Worm (Caenorhabditis elegans) whole organism, L4 larva: ENCODE results near the gene srj-39.

Experiments
- F10B5.3 ChIP-seq: sonication (generic microtip); optimal IDR thresholded peaks from 2 replicates; lab custom pipeline; 2016; ENCODE audit warnings: mild to moderate bottlenecking, missing genetic modification characterization, missing compliant biosample characterization
- F26F4.8 ChIP-seq: fragments of 200-800 bp; sonication (Bioruptor generic); conservative IDR thresholded peaks from 2 replicates; pipeline ENCODE4 v1.3.6; 2022; ENCODE audit warnings: missing genetic modification characterization, missing compliant biosample characterization
- F37D6.2 ChIP-seq: sonication (generic microtip); optimal IDR thresholded peaks from 2 replicates; lab custom pipeline; 2016; ENCODE audit warnings: mild to moderate bottlenecking, missing genetic modification characterization, missing compliant biosample characterization
- F44E2.7 ChIP-seq: fragments of 200-800 bp; sonication (Bioruptor generic); IDR thresholded peaks from 2 replicates; pipeline ENCODE4 v2.1.2; 2022; ENCODE audit warnings: missing genetic modification characterization, missing compliant biosample characterization
- Y105C5A.15 ChIP-seq: fragments of 200-800 bp; sonication (Bioruptor generic); IDR thresholded peaks from 2 replicates; pipeline ENCODE4 v1.3.6; 2022; ENCODE audit warnings: missing genetic modification characterization, missing compliant biosample characterization
- Y75B8A.6 ChIP-seq: fragments of 200-800 bp; sonication (Bioruptor generic); IDR thresholded peaks from 2 replicates; pipeline ENCODE4 v1.3.6; 2022; ENCODE audit warnings: missing genetic modification reagents, missing genetic modification characterization, missing compliant biosample characterization
- aha-1 ChIP-seq: fragments of 150-350 bp; peaks from one replicate; lab custom pipeline; 2014; ENCODE audit warnings: missing biosample characterization, missing genetic modification characterization
- aly-2 ChIP-seq: sonication (generic microtip); optimal IDR thresholded peaks from 2 replicates; lab custom pipeline; 2018; ENCODE audit warnings: missing biosample characterization, missing genetic modification characterization
- ama-1 ChIP-seq: fragments of 150-350 bp; optimal IDR thresholded peaks from 2 replicates; lab custom pipeline; 2014; ENCODE audit warnings: inconsistent platforms, mixed read lengths
- arid-1 ChIP-seq: fragments of 200-800 bp; sonication (Bioruptor generic); conservative IDR thresholded peaks from 2 replicates; pipeline ENCODE4 v1.3.6; 2022; ENCODE audit warnings: missing genetic modification reagents, missing genetic modification characterization, missing compliant biosample characterization
- attf-4 ChIP-seq: sonication (generic microtip); optimal IDR thresholded peaks from 3 replicates; lab custom pipeline; 2017; ENCODE audit warnings: missing biosample characterization, missing genetic modification characterization
- ceh-32 ChIP-seq: sonication (generic microtip); optimal IDR thresholded peaks from 2 replicates; lab custom pipeline; 2016; ENCODE audit warnings: mild to moderate bottlenecking, missing genetic modification characterization, missing compliant biosample characterization; ENCODE audit not compliant: poor library complexity
- ceh-82 ChIP-seq: sonication (generic microtip); optimal IDR thresholded peaks from 2 replicates; lab custom pipeline; 2017; ENCODE audit warnings: missing biosample characterization, missing genetic modification characterization
- ces-1 ChIP-seq: fragments of 150-350 bp; sonication (generic microtip); optimal IDR thresholded peaks from 4 replicates; lab custom pipeline; 2014; ENCODE audit warnings: missing biosample characterization, missing genetic modification reagents, missing genetic modification characterization
- ctbp-1 ChIP-seq: fragments of 200-800 bp; sonication (Bioruptor generic); IDR thresholded peaks from 2 replicates; pipeline ENCODE4 v1.3.6; 2022; ENCODE audit warnings: missing genetic modification reagents, missing genetic modification characterization, missing compliant biosample characterization
- daf-19 ChIP-seq: fragments of 200-800 bp; sonication (Bioruptor generic); conservative IDR thresholded peaks from 2 replicates; pipeline ENCODE4 v1.3.6; 2022; ENCODE audit warnings: missing genetic modification characterization, missing compliant biosample characterization
- dmd-6 ChIP-seq: fragments of 200-800 bp; sonication (Bioruptor generic); IDR thresholded peaks from 2 replicates; pipeline ENCODE4 v1.3.6; 2022; ENCODE audit warnings: missing genetic modification reagents, missing genetic modification characterization, missing compliant biosample characterization
- dmd-9 ChIP-seq: fragments of 200-800 bp; sonication (Bioruptor generic); IDR thresholded peaks from 2 replicates; pipeline ENCODE4 v1.3.6; 2022; ENCODE audit warnings: missing genetic modification reagents, missing genetic modification characterization, missing compliant biosample characterization
- duxl-1 ChIP-seq: sonication (generic microtip); optimal IDR thresholded peaks from 2 replicates; lab custom pipeline; 2016; ENCODE audit warnings: mild to moderate bottlenecking, missing genetic modification characterization, moderate library complexity, missing compliant biosample characterization; ENCODE audit not compliant: poor library complexity
- dve-1 ChIP-seq: sonication (generic microtip); optimal IDR thresholded peaks from 2 replicates; lab custom pipeline; 2017; ENCODE audit warnings: antibody characterized with exemption, mild to moderate bottlenecking, missing genetic modification characterization, missing compliant biosample characterization; ENCODE audit not compliant: insufficient read depth
- gei-8 ChIP-seq: fragments of 200-800 bp; sonication (Bioruptor generic); optimal IDR thresholded peaks from 2 replicates; lab custom pipeline; 2018; ENCODE audit warnings: mild to moderate bottlenecking, missing genetic modification characterization, missing compliant biosample characterization
- hif-1 ChIP-seq, 2 experiments: sonication (generic microtip); optimal IDR thresholded peaks; 2 replicates each; lab custom pipeline; 2016 to 2017; ENCODE audit warnings: missing compliant biosample characterization in 2 of 2, missing genetic modification characterization in 2 of 2, missing genetic modification reagents in 2 of 2, missing genotype in 2 of 2, mild to moderate bottlenecking in 1 of 2
- jun-1 ChIP-seq: fragments of 150-350 bp; optimal IDR thresholded peaks from 2 replicates; lab custom pipeline; 2014; ENCODE audit warnings: missing biosample characterization, missing genetic modification reagents, missing genetic modification characterization
- lim-7 ChIP-seq: fragments of 200-800 bp; sonication (Bioruptor generic); IDR thresholded peaks from 2 replicates; pipeline ENCODE4 v1.3.6; 2022; ENCODE audit warnings: missing genetic modification characterization, missing compliant biosample characterization
- lin-13 ChIP-seq: fragments of 150-350 bp; optimal IDR thresholded peaks from 2 replicates; lab custom pipeline; 2014; ENCODE audit warnings: missing biosample characterization, missing genetic modification reagents, missing genetic modification characterization
- lin-15B ChIP-seq: fragments of 150-350 bp; sonication (generic microtip); optimal IDR thresholded peaks from 3 replicates; lab custom pipeline; 2014; ENCODE audit warnings: missing biosample characterization, missing genetic modification characterization
- lin-29 ChIP-seq: fragments of 200-800 bp; sonication (Bioruptor generic); IDR thresholded peaks from 2 replicates; pipeline ENCODE4 v1.3.6; 2022; ENCODE audit warnings: missing genetic modification reagents, missing genetic modification characterization, missing compliant biosample characterization
- mxl-3 ChIP-seq: fragments of 200-800 bp; sonication (Bioruptor generic); optimal IDR thresholded peaks from 2 replicates; lab custom pipeline; 2018; ENCODE audit warnings: mild to moderate bottlenecking, missing genetic modification characterization, missing compliant biosample characterization
- nhr-102 ChIP-seq: sonication (generic microtip); optimal IDR thresholded peaks from 2 replicates; lab custom pipeline; 2016; ENCODE audit warnings: mild to moderate bottlenecking, missing genetic modification characterization, moderate library complexity, missing compliant biosample characterization
- nhr-111 ChIP-seq: fragments of 200-800 bp; sonication (Bioruptor generic); optimal IDR thresholded peaks from 2 replicates; lab custom pipeline; 2018; ENCODE audit warnings: mild to moderate bottlenecking, missing genetic modification characterization, missing compliant biosample characterization
- nhr-41 ChIP-seq: fragments of 200-800 bp; sonication (Bioruptor generic); IDR thresholded peaks from 2 replicates; pipeline ENCODE4 v1.3.6; 2022; ENCODE audit warnings: missing genetic modification reagents, missing genetic modification characterization, missing compliant biosample characterization
- nhr-6 ChIP-seq: fragments of 150-350 bp; optimal IDR thresholded peaks from 2 replicates; lab custom pipeline; 2014; ENCODE audit warnings: missing biosample characterization, missing genetic modification characterization
- nhr-77 ChIP-seq: fragments of 150-350 bp; optimal IDR thresholded peaks from 2 replicates; lab custom pipeline; 2014; ENCODE audit warnings: missing biosample characterization, missing genetic modification characterization
- pha-4 ChIP-seq, 2 experiments: fragments of 150-350 bp in 1 of 2; fragments of 200-800 bp in 1 of 2; sonication (Bioruptor generic) in 1 of 2; IDR thresholded peaks in 1 of 2; optimal IDR thresholded peaks in 1 of 2; 2 replicates each; pipeline versions ENCODE4 v1.3.6 to Lab custom; 2014 to 2022; ENCODE audit warnings: missing genetic modification characterization in 2 of 2, missing genetic modification reagents in 2 of 2, missing biosample characterization in 1 of 2, missing compliant biosample characterization in 1 of 2
- php-3 ChIP-seq: fragments of 200-800 bp; sonication (Bioruptor generic); IDR thresholded peaks from 2 replicates; pipeline ENCODE4 v1.3.6; 2022; ENCODE audit warnings: missing genetic modification reagents, missing genetic modification characterization, missing compliant biosample characterization
- rbr-2 ChIP-seq: sonication (generic microtip); optimal IDR thresholded peaks from 2 replicates; lab custom pipeline; 2016; ENCODE audit warnings: missing genotype, missing genetic modification characterization, missing compliant biosample characterization
- saeg-2 ChIP-seq: fragments of 200-800 bp; sonication (Bioruptor generic); IDR thresholded peaks from 2 replicates; pipeline ENCODE4 v1.3.6; 2022; ENCODE audit warnings: missing genetic modification reagents, missing genetic modification characterization, missing compliant biosample characterization
- set-16 ChIP-seq: fragments of 200-800 bp; sonication (Bioruptor generic); IDR thresholded peaks from 2 replicates; pipeline ENCODE4 v1.3.6; 2022; ENCODE audit warnings: missing genetic modification reagents, missing genetic modification characterization, missing compliant biosample characterization
- skn-1 ChIP-seq: fragments of 150-350 bp; optimal IDR thresholded peaks from 2 replicates; lab custom pipeline; 2014; ENCODE audit warnings: missing biosample characterization, missing genetic modification characterization
- snpc-4 ChIP-seq: fragments of 150-350 bp; optimal IDR thresholded peaks from 2 replicates; lab custom pipeline; 2014; ENCODE audit warnings: missing biosample characterization, missing genetic modification characterization
- tag-97 ChIP-seq: fragments of 200-800 bp; sonication (Bioruptor generic); IDR thresholded peaks from 2 replicates; pipeline ENCODE4 v1.3.6; 2022; ENCODE audit warnings: missing genetic modification characterization, missing compliant biosample characterization
- unc-62 ChIP-seq, 3 experiments: fragments of 150-350 bp in 1 of 3; sonication (generic microtip); optimal IDR thresholded peaks in 2 of 3; peaks in 1 of 3; 1 replicate in 1 of 3; 2 replicates in 2 of 3; lab custom pipeline; 2014 to 2017; ENCODE audit warnings: missing biosample characterization in 3 of 3, missing genetic modification characterization in 3 of 3, missing genetic modification reagents in 3 of 3, missing genotype in 1 of 3
- vab-7 ChIP-seq: fragments of 200-800 bp; sonication (Bioruptor generic); IDR thresholded peaks from 2 replicates; pipeline ENCODE4 v1.3.6; 2022; ENCODE audit warnings: missing genetic modification reagents, missing genetic modification characterization, missing compliant biosample characterization
- zfp-2 ChIP-seq: sonication (generic microtip); optimal IDR thresholded peaks from 2 replicates; lab custom pipeline; 2016; ENCODE audit warnings: mild to moderate bottlenecking, missing genetic modification characterization, missing compliant biosample characterization
- zip-11 ChIP-seq: fragments of 200-800 bp; sonication (Bioruptor generic); IDR thresholded peaks from 2 replicates; pipeline ENCODE4 v1.3.6; 2022; ENCODE audit warnings: missing genetic modification characterization, missing compliant biosample characterization
- zip-2 ChIP-seq: fragments of 150-350 bp; optimal IDR thresholded peaks from 2 replicates; lab custom pipeline; 2014; ENCODE audit warnings: missing biosample characterization, missing genetic modification characterization
- ztf-11 ChIP-seq: fragments of 150-350 bp; optimal IDR thresholded peaks from 2 replicates; lab custom pipeline; 2014; ENCODE audit warnings: missing biosample characterization, missing genetic modification characterization
- ztf-7 ChIP-seq: fragments of 150-350 bp; optimal IDR thresholded peaks from 2 replicates; lab custom pipeline; 2014; ENCODE audit warnings: missing biosample characterization, missing genetic modification characterization

srj-39 gene

DNA sequence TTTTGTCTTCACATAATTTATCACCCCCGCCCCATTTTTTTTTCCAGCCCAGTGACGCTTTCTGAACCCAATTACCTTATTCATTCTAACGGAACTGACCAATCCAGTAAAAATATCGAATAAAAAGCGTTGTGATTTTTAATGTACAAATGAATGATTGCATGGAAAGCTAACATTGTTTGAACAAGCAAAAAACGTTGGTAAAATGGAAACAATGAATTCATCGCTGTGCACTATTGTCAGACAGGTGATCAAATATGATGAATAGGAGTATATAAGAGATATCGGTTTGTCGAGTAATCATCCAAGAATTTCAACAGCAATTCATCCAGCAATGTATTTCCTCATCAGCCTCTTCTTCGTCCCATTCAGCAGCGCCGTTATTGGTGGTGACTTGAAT lies 25.2 kb downstream of the srj-39 start, which contains the start of gene phat-4:
phat-4 (plus strand) TSS at position 301 of the 400 bp plus-strand sequence.
- TF ChIP-seq jun-1 (tag; lab: Kevin White, UChicago) (no peak), hif-1 (tag; optimal IDR thresholded peaks at IDR 0.05; lab: Kevin White, UChicago) (no peak), nhr-6 (tag; lab: Kevin White, UChicago) (no peak), php-3 (GFP tag; lab: Robert Waterston, UW) (no peak), F26F4.8 (no peak), daf-19 (GFP tag; lab: Robert Waterston, UW) (no peak)

DNA sequence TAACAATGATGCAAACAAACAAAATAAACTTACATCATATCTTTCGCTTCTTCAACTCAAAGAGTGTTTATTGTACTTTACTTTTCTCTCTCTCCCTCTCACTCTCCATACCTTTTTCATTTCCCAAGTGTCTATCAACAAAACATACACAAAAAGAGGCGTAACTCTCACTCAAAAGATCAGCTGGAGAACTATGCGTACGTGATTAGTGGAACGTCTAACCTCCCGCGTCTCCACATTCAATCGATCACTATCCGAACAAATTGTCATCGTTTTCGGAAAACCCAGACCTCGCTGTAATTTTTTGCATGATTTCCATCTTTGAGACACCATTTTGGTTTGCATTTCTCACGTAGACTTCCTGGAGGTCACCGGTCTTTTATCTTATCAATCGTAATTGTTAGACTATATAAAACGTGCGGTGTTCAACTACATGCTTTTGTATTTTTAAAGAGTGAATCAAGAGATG lies 27.1 kb downstream of the srj-39 start, which contains the start of gene nhr-57:
nhr-57 (plus strand) TSS at position 419 of the 469 bp plus-strand sequence.
- TF ChIP-seq mxl-3 (GFP tag; lab: Kevin White, UChicago) (peak; percentile 63), lin-15B (tag; lab: Kevin White, UChicago) (no peak), vab-7 (no peak), saeg-2 (GFP tag; lab: Robert Waterston, UW) (0 out of 2 replicates have a peak, but pooled peaks have one; percentile 54), duxl-1 (tag; lab: Kevin White, UChicago) (no peak), gei-8 (GFP tag; lab: Kevin White, UChicago) (peak; percentile 78), php-3 (GFP tag; lab: Robert Waterston, UW) (0 out of 2 replicates have a peak, but pooled peaks have one; percentile 21), set-16 (GFP tag; lab: Robert Waterston, UW) (no peak), lin-29 (no peak), skn-1 (no peak), ama-1 (lab: Kevin White, UChicago) (no peak), lin-13 (GFP tag; lab: Kevin White, UChicago) (no peak), jun-1 (tag; lab: Kevin White, UChicago) (no peak), daf-19 (GFP tag; lab: Robert Waterston, UW) (no peak), zfp-2 (tag; lab: Kevin White, UChicago) (no peak), F10B5.3 (tag; lab: Kevin White, UChicago) (no peak), ceh-32 (tag; lab: Kevin White, UChicago) (no peak), nhr-102 (tag; lab: Kevin White, UChicago) (peak; percentile 65), nhr-77 (tag; lab: Kevin White, UChicago) (peak; percentile 4), hif-1 (tag; optimal IDR thresholded peaks at IDR 0.05; lab: Kevin White, UChicago) (peak; percentile 98 to 100), pha-4 (GFP tag; IDR thresholded peaks at IDR 0.05; lab: Robert Waterston, UW) (peak; percentile 70; the same call in 1 of the 2 replicates), pha-4 (tag; optimal IDR thresholded peaks at IDR 0.05; lab: Kevin White, UChicago) (peak; percentile 71), attf-4 (no peak), rbr-2 (no peak), arid-1 (GFP tag; lab: Robert Waterston, UW) (no peak), zip-11 (GFP tag; lab: Robert Waterston, UW) (no peak), dmd-9 (no peak), unc-62 (GFP tag; optimal IDR thresholded peaks at IDR 0.05 in 1 of 2; lab: Kevin White, UChicago) (peak in 1 of 2 experiments; percentile 84), unc-62 (tag; optimal IDR thresholded peaks at IDR 0.05; lab: Kevin White, UChicago) (no peak), ztf-11 (tag; lab: Kevin White, UChicago) (no peak), F44E2.7 (no peak), lim-7 (GFP tag; lab: Robert Waterston, UW) (no peak), ctbp-1 (GFP tag; lab: Robert Waterston, UW) (no peak), F37D6.2 (tag; lab: Kevin White, UChicago) (no peak), F26F4.8 (no peak), ztf-7 (peak; percentile 11), Y75B8A.6 (no peak), aha-1 (tag; lab: Kevin White, UChicago) (peak; percentile 100), ces-1 (no peak), Y105C5A.15 (no peak), nhr-111 (no peak), snpc-4 (tag; lab: Kevin White, UChicago) (no peak), zip-2 (tag; lab: Kevin White, UChicago) (no peak), tag-97 (GFP tag; lab: Robert Waterston, UW) (no peak), ceh-82 (tag; lab: Kevin White, UChicago) (no peak), aly-2 (no peak), nhr-41 (GFP tag; lab: Robert Waterston, UW) (no peak), dve-1 (tag; lab: Kevin White, UChicago) (peak; percentile 85), dmd-6 (GFP tag; lab: Robert Waterston, UW) (peak; percentile 97)
